Fruit fly (Drosophila melanogaster) whole organism, embryonic: Measurements from ENCODE around the gene pigs.

ENCODE experiments used
- B-H1 ChIP-seq: fragments of 200-800 bp; sonication (Bioruptor generic); IDR thresholded peaks from 3 replicates; pipeline ENCODE4 v1.3.6; 2022; ENCODE audit warnings: missing biosample characterization, missing genetic modification characterization
- Bdp1 ChIP-seq: fragments of 200-800 bp; sonication (Bioruptor generic); optimal IDR thresholded peaks from 3 replicates; lab custom pipeline; 2016; ENCODE audit warnings: missing biosample characterization, missing genetic modification characterization
- Bteb2 ChIP-seq: fragments of 200-800 bp; sonication (Bioruptor generic); optimal IDR thresholded peaks from 2 replicates; lab custom pipeline; 2016; ENCODE audit warnings: missing biosample characterization, missing genetic modification characterization
- C15 ChIP-seq: fragments of 200-800 bp; sonication (Bioruptor generic); IDR thresholded peaks from 3 replicates; pipeline ENCODE4 v1.3.6; 2022; ENCODE audit warnings: missing biosample characterization, missing genetic modification characterization
- CG10321 ChIP-seq: fragments of 200-800 bp; sonication (Bioruptor generic); IDR thresholded peaks from 2 replicates; pipeline ENCODE4 v1.3.6; 2022; ENCODE audit warnings: missing biosample characterization, missing genetic modification characterization
- CG10431 ChIP-seq: fragments of 200-800 bp; sonication (Bioruptor generic); optimal IDR thresholded peaks from 3 replicates; lab custom pipeline; 2018; ENCODE audit warnings: missing biosample characterization, mild to moderate bottlenecking, missing genetic modification characterization
- CG13123 ChIP-seq: fragments of 200-800 bp; sonication (Bioruptor generic); optimal IDR thresholded peaks from 2 replicates; lab custom pipeline; 2016; ENCODE audit warnings: missing biosample characterization, missing genetic modification characterization
- CG14965 ChIP-seq: fragments of 200-800 bp; sonication (Bioruptor generic); optimal IDR thresholded peaks from 2 replicates; lab custom pipeline; 2016; ENCODE audit warnings: missing biosample characterization, missing genetic modification characterization, borderline replicate concordance
- CG1647 ChIP-seq: fragments of 200-800 bp; sonication (Bioruptor generic); optimal IDR thresholded peaks from 3 replicates; lab custom pipeline; 2016; ENCODE audit warnings: missing biosample characterization, missing genetic modification characterization
- CG16815 ChIP-seq: fragments of 200-800 bp; sonication (Bioruptor generic); optimal IDR thresholded peaks from 3 replicates; lab custom pipeline; 2017; ENCODE audit warnings: missing biosample characterization, mild to moderate bottlenecking, missing genetic modification characterization
- CG17359 ChIP-seq: fragments of 200-800 bp; sonication (Bioruptor generic); optimal IDR thresholded peaks from 3 replicates; lab custom pipeline; 2018; ENCODE audit warnings: missing biosample characterization, mild to moderate bottlenecking, missing genetic modification characterization, moderate library complexity
- CG17829 ChIP-seq: fragments of 200-800 bp; optimal IDR thresholded peaks from 2 replicates; lab custom pipeline; 2019; ENCODE audit warnings: missing biosample characterization, mild to moderate bottlenecking, missing genetic modification characterization, moderate library complexity
- CG18262 ChIP-seq: fragments of 200-800 bp; optimal IDR thresholded peaks from 3 replicates; lab custom pipeline; 2019; ENCODE audit warnings: missing biosample characterization, mild to moderate bottlenecking, missing genetic modification characterization, moderate library complexity
- CG1832 ChIP-seq: fragments of 200-800 bp; sonication (Bioruptor generic); optimal IDR thresholded peaks from 2 replicates; lab custom pipeline; 2017; ENCODE audit warnings: missing biosample characterization, mild to moderate bottlenecking, missing genetic modification characterization, inconsistent platforms
- CG2712 ChIP-seq: fragments of 200-800 bp; optimal IDR thresholded peaks from 3 replicates; lab custom pipeline; 2019; ENCODE audit warnings: missing biosample characterization, mild to moderate bottlenecking, missing genetic modification characterization, moderate library complexity
- CG33213 ChIP-seq: fragments of 200-800 bp; sonication (Bioruptor generic); optimal IDR thresholded peaks from 3 replicates; lab custom pipeline; 2016; ENCODE audit warnings: missing biosample characterization, missing genetic modification characterization
- CG34422 ChIP-seq: fragments of 200-800 bp; sonication (Bioruptor generic); IDR thresholded peaks from 3 replicates; pipeline ENCODE4 v1.3.6; 2022; ENCODE audit warnings: missing biosample characterization, missing genetic modification characterization
- CG7271 ChIP-seq: fragments of 200-800 bp; sonication (Bioruptor generic); optimal IDR thresholded peaks from 2 replicates; lab custom pipeline; 2018; ENCODE audit warnings: missing biosample characterization, mild to moderate bottlenecking, missing genetic modification characterization, moderate library complexity
- CG8290 ChIP-seq, 3 experiments: fragments of 200-800 bp; sonication (Bioruptor generic); optimal IDR thresholded peaks; 2 replicates each; lab custom pipeline; 2016 to 2019; ENCODE audit warnings: missing biosample characterization in 3 of 3, missing genetic modification characterization in 3 of 3, mild to moderate bottlenecking in 2 of 3, moderate library complexity in 1 of 3
- CG9215 ChIP-seq: fragments of 200-800 bp; sonication (Bioruptor generic); IDR thresholded peaks from 2 replicates; pipeline ENCODE4 v1.3.6; 2022; ENCODE audit warnings: missing biosample characterization, missing genetic modification characterization
- CG9932 ChIP-seq: fragments of 200-800 bp; sonication (Bioruptor generic); IDR thresholded peaks from 2 replicates; pipeline ENCODE4 v1.3.6; 2022; ENCODE audit warnings: missing biosample characterization, missing genetic modification characterization
- CrebB ChIP-seq: fragments of 200-800 bp; sonication (Bioruptor generic); optimal IDR thresholded peaks from 3 replicates; lab custom pipeline; 2018; ENCODE audit warnings: missing biosample characterization, mild to moderate bottlenecking, missing genetic modification characterization
- Dip3 ChIP-seq: fragments of 200-800 bp; sonication (Bioruptor generic); optimal IDR thresholded peaks from 3 replicates; lab custom pipeline; 2016; ENCODE audit warnings: missing biosample characterization, missing genetic modification characterization
- Dp ChIP-seq: fragments of 200-800 bp; sonication (Bioruptor generic); optimal IDR thresholded peaks from 2 replicates; lab custom pipeline; 2018; ENCODE audit warnings: missing biosample characterization, mild to moderate bottlenecking, missing genetic modification characterization, moderate library complexity
- Elba2 ChIP-seq: fragments of 200-800 bp; sonication (Bioruptor generic); optimal IDR thresholded peaks from 3 replicates; lab custom pipeline; 2016; ENCODE audit warnings: missing biosample characterization, missing genetic modification characterization
- HLH4C ChIP-seq: fragments of 200-800 bp; sonication (Bioruptor generic); IDR thresholded peaks from 3 replicates; pipeline ENCODE4 v1.3.6; 2022; ENCODE audit warnings: missing biosample characterization, missing genetic modification characterization; ENCODE audit not compliant: partially characterized antibody
- HLHmδ ChIP-seq: fragments of 200-800 bp; sonication (Bioruptor generic); optimal IDR thresholded peaks from 2 replicates; lab custom pipeline; 2018; ENCODE audit warnings: missing biosample characterization, mild to moderate bottlenecking, missing genetic modification characterization, moderate library complexity
- Hmx ChIP-seq: fragments of 200-800 bp; sonication (Bioruptor generic); optimal IDR thresholded peaks from 2 replicates; lab custom pipeline; 2016; ENCODE audit warnings: missing biosample characterization, missing genetic modification characterization
- Meics ChIP-seq: fragments of 200-800 bp; sonication (Bioruptor generic); optimal IDR thresholded peaks from 2 replicates; lab custom pipeline; 2017; ENCODE audit warnings: missing biosample characterization, mild to moderate bottlenecking, missing genetic modification characterization
- Mrtf ChIP-seq: fragments of 200-800 bp; sonication (Bioruptor generic); IDR thresholded peaks from 3 replicates; pipeline ENCODE4 v1.3.6; 2022; ENCODE audit warnings: missing biosample characterization, missing genetic modification characterization
- Myb ChIP-seq: fragments of 200-800 bp; sonication (Bioruptor generic); optimal IDR thresholded peaks from 2 replicates; lab custom pipeline; 2016; ENCODE audit warnings: missing biosample characterization, missing genetic modification characterization
- NC2β ChIP-seq: fragments of 200-800 bp; sonication (Bioruptor generic); optimal IDR thresholded peaks from 2 replicates; lab custom pipeline; 2016; ENCODE audit warnings: missing biosample characterization, missing genetic modification characterization
- Rfx ChIP-seq: fragments of 200-800 bp; sonication (Bioruptor generic); IDR thresholded peaks from 2 replicates; pipeline ENCODE4 v1.3.6; 2022; ENCODE audit warnings: missing biosample characterization, missing genetic modification characterization
- TFAM ChIP-seq: fragments of 200-800 bp; sonication (Bioruptor generic); optimal IDR thresholded peaks from 2 replicates; lab custom pipeline; 2017; ENCODE audit warnings: missing biosample characterization, missing genetic modification characterization, inconsistent platforms
- ap ChIP-seq: fragments of 200-800 bp; sonication (Bioruptor generic); IDR thresholded peaks from 2 replicates; pipeline ENCODE4 v1.3.6; 2022; ENCODE audit warnings: missing biosample characterization, missing genetic modification characterization
- ash1 ChIP-seq: fragments of 200-800 bp; sonication (Bioruptor generic); optimal IDR thresholded peaks from 2 replicates; lab custom pipeline; 2018; ENCODE audit warnings: missing biosample characterization, mild to moderate bottlenecking, missing genetic modification characterization
- dati ChIP-seq: fragments of 200-800 bp; sonication (Bioruptor generic); IDR thresholded peaks from 2 replicates; pipeline ENCODE4 v1.3.6; 2022; ENCODE audit warnings: missing biosample characterization, missing genetic modification characterization
- fd64A ChIP-seq: fragments of 200-800 bp; sonication (Bioruptor generic); optimal IDR thresholded peaks from 3 replicates; lab custom pipeline; 2018; ENCODE audit warnings: missing biosample characterization, mild to moderate bottlenecking, missing genetic modification characterization
- fd96Cb ChIP-seq: fragments of 200-800 bp; sonication (Bioruptor generic); optimal IDR thresholded peaks from 2 replicates; lab custom pipeline; 2018; ENCODE audit warnings: missing biosample characterization, mild to moderate bottlenecking, missing genetic modification characterization, moderate library complexity
- knrl ChIP-seq: fragments of 200-800 bp; sonication (Bioruptor generic); IDR thresholded peaks from 3 replicates; pipeline ENCODE4 v1.3.6; 2022; ENCODE audit warnings: missing biosample characterization, missing genetic modification characterization; ENCODE audit not compliant: partially characterized antibody
- luna ChIP-seq: fragments of 200-800 bp; sonication (Bioruptor generic); optimal IDR thresholded peaks from 2 replicates; lab custom pipeline; 2016; ENCODE audit warnings: missing biosample characterization, missing genetic modification characterization
- nerfin-1 ChIP-seq: fragments of 200-800 bp; sonication (Bioruptor generic); optimal IDR thresholded peaks from 3 replicates; lab custom pipeline; 2019; ENCODE audit warnings: missing biosample characterization, mild to moderate bottlenecking, missing genetic modification characterization, moderate library complexity
- pan ChIP-seq, 4 experiments: fragments of >200 bp in 3 of 4; fragments of 200-800 bp in 1 of 4; sonication (Bioruptor generic) in 1 of 4; optimal IDR thresholded peaks in 3 of 4; IDR thresholded peaks in 1 of 4; 2 replicates each; pipeline versions ENCODE4 v1.3.6 to Lab custom; 2017 to 2022; ENCODE audit warnings: missing biosample characterization in 2 of 4, missing genetic modification characterization in 2 of 4, mixed read lengths in 1 of 4
- pb ChIP-seq: fragments of 200-800 bp; sonication (Bioruptor generic); optimal IDR thresholded peaks from 3 replicates; lab custom pipeline; 2016; ENCODE audit warnings: missing biosample characterization, missing genetic modification characterization
- peb ChIP-seq: fragments of 200-800 bp; sonication (Bioruptor generic); IDR thresholded peaks from 2 replicates; pipeline ENCODE4 v1.3.6; 2022; ENCODE audit warnings: missing biosample characterization, missing genetic modification characterization
- rib ChIP-seq: fragments of 200-800 bp; sonication (Bioruptor generic); IDR thresholded peaks from 2 replicates; pipeline ENCODE4 v1.3.6; 2022; ENCODE audit warnings: missing biosample characterization, missing genetic modification characterization
- row ChIP-seq: fragments of 200-800 bp; sonication (Bioruptor generic); IDR thresholded peaks from 3 replicates; pipeline ENCODE4 v1.3.6; 2022; ENCODE audit warnings: missing biosample characterization, missing genetic modification characterization
- tna ChIP-seq: fragments of 200-800 bp; sonication (Bioruptor generic); IDR thresholded peaks from 2 replicates; pipeline ENCODE4 v1.3.6; 2022; ENCODE audit warnings: missing biosample characterization, missing genetic modification characterization; ENCODE audit not compliant: partially characterized antibody
- trh ChIP-seq: fragments of 200-800 bp; sonication (Bioruptor generic); optimal IDR thresholded peaks from 2 replicates; lab custom pipeline; 2016; ENCODE audit warnings: missing biosample characterization, missing genetic modification characterization
- tx ChIP-seq: fragments of 200-800 bp; sonication (Bioruptor generic); optimal IDR thresholded peaks from 2 replicates; lab custom pipeline; 2016; ENCODE audit warnings: missing biosample characterization, missing genetic modification characterization

The pigs gene

dm6 chrX:6621566-6622006 lies 21.7 kb downstream of the pigs start (continued):
- TF ChIP-seq B-H1 (GFP tag; lab: Robert Waterston, UW) (no peak; the same call in 2 of the 3 replicates), Rfx (peak; percentile 75), ash1 (GFP tag; lab: Kevin White, UChicago) (no peak), ap (GFP tag; lab: Robert Waterston, UW) (no peak), rib (no peak), CG34422 (GFP tag; lab: Robert Waterston, UW) (peak; percentile 37; the same call in 1 of the 3 replicates), CG10321 (GFP tag; lab: Robert Waterston, UW) (no peak), Dp (GFP tag; lab: Kevin White, UChicago) (no peak), Meics (GFP tag; lab: Kevin White, UChicago) (peak; percentile 58), CG14965 (GFP tag; lab: Kevin White, UChicago) (no peak), NC2β (no peak), luna (no peak), HLH4C (no peak), CG13123 (no peak), Elba2 (GFP tag; lab: Kevin White, UChicago) (no peak), Dip3 (peak; percentile 10), Hmx (GFP tag; lab: Kevin White, UChicago) (no peak), pan (optimal IDR thresholded peaks at IDR 0.05; lab: Kevin White, UChicago) (no peak), pan (GFP tag; optimal IDR thresholded peaks at IDR 0.05 in 1 of 2, IDR thresholded peaks at IDR 0.05 in 1 of 2) (peak in 1 of 2 experiments; percentile 61), fd96Cb (tag; lab: Kevin White, UChicago) (peak; percentile 45), CG9932 (GFP tag; lab: Robert Waterston, UW) (peak; percentile 64), Mrtf (GFP tag; lab: Robert Waterston, UW) (no peak), CG9215 (peak; percentile 52; the same call in 1 of the 2 replicates), Bdp1 (GFP tag; lab: Kevin White, UChicago) (no peak), pb (no peak), row (GFP tag; lab: Robert Waterston, UW) (peak; percentile 56), CG33213 (no peak), CrebB (tag; lab: Kevin White, UChicago) (no peak), tna (GFP tag; lab: Robert Waterston, UW) (no peak), CG18262 (peak; percentile 65), Myb (GFP tag; lab: Kevin White, UChicago) (no peak), CG1832 (GFP tag; lab: Kevin White, UChicago) (no peak), CG16815 (GFP tag; lab: Kevin White, UChicago) (no peak), nerfin-1 (tag; lab: Kevin White, UChicago) (no peak), CG8290 (GFP tag; optimal IDR thresholded peaks at IDR 0.05; lab: Kevin White, UChicago) (peak; percentile 40), CG8290 (tag; optimal IDR thresholded peaks at IDR 0.05; lab: Kevin White, UChicago) (peak in 1 of 2 experiments; percentile 14), peb (no peak), CG17829 (tag; lab: Kevin White, UChicago) (peak; percentile 47), tx (GFP tag; lab: Kevin White, UChicago) (no peak), TFAM (GFP tag; lab: Kevin White, UChicago) (no peak), CG17359 (tag; lab: Kevin White, UChicago) (peak; percentile 43), CG7271 (tag; lab: Kevin White, UChicago) (no peak), dati (GFP tag; lab: Robert Waterston, UW) (0 out of 2 replicates have a peak, but pooled peaks have one; percentile 2), CG2712 (tag; lab: Kevin White, UChicago) (peak; percentile 72), CG1647 (GFP tag; lab: Kevin White, UChicago) (no peak), HLHmδ (no peak), CG10431 (GFP tag; lab: Kevin White, UChicago) (no peak), knrl (GFP tag; lab: Robert Waterston, UW) (no peak), trh (GFP tag; lab: Kevin White, UChicago) (no peak), fd64A (GFP tag; lab: Kevin White, UChicago) (no peak), Bteb2 (no peak), C15 (GFP tag; lab: Robert Waterston, UW) (no peak)
